Fruit fly (Drosophila melanogaster) whole organism, wandering third instar larva: ENCODE data around the gene grim.
A peak's percentile ranks its signal among the peaks of the same experiment; 100 is the strongest.

ENCODE experiments used
- Abd-B ChIP-seq: fragments of >200 bp; optimal IDR thresholded peaks from 2 replicates; lab custom pipeline; 2017; ENCODE audit warnings: missing biosample characterization, missing genetic modification characterization
- CG9705 ChIP-seq: fragments of 200-800 bp; sonication (Bioruptor generic); optimal IDR thresholded peaks from 2 replicates; lab custom pipeline; 2018; ENCODE audit warnings: missing biosample characterization, mild to moderate bottlenecking, missing genetic modification characterization
- CrebA ChIP-seq: fragments of 200-800 bp; sonication (Bioruptor generic); optimal IDR thresholded peaks from 2 replicates; lab custom pipeline; 2016; ENCODE audit warnings: missing biosample characterization, mild to moderate bottlenecking, missing genetic modification characterization, borderline replicate concordance
- Dfd ChIP-seq: fragments of >200 bp; optimal IDR thresholded peaks from 2 replicates; lab custom pipeline; 2017; ENCODE audit warnings: missing biosample characterization, missing genetic modification characterization
- Dif ChIP-seq: fragments of 200-275, 200-300 bp; sonication (Bioruptor generic); optimal IDR thresholded peaks from 2 replicates; lab custom pipeline; 2018; ENCODE audit warnings: missing biosample characterization, missing genetic modification characterization; ENCODE audit not compliant: partially characterized antibody
- Hnf4 ChIP-seq: fragments of 200-800 bp; sonication (Bioruptor generic); optimal IDR thresholded peaks from 2 replicates; lab custom pipeline; 2016; ENCODE audit warnings: missing biosample characterization, mild to moderate bottlenecking, missing genetic modification characterization
- Hr78 ChIP-seq: fragments of >200 bp; optimal IDR thresholded peaks from 2 replicates; lab custom pipeline; 2017; ENCODE audit warnings: missing biosample characterization, missing genetic modification characterization
- Hr83 ChIP-seq: fragments of 200-300 bp; sonication (Bioruptor generic); optimal IDR thresholded peaks from 2 replicates; lab custom pipeline; 2016; ENCODE audit warnings: missing biosample characterization, mild to moderate bottlenecking, missing genetic modification characterization, moderate library complexity; ENCODE audit not compliant: poor library complexity, severe bottlenecking
- Myc ChIP-seq: fragments of >200 bp; optimal IDR thresholded peaks from 2 replicates; lab custom pipeline; 2017
- N ChIP-seq: fragments of >200 bp; optimal IDR thresholded peaks from 2 replicates; lab custom pipeline; 2018; ENCODE audit warnings: missing biosample characterization, missing external identifiers, missing genetic modification characterization
- Sp1 ChIP-seq: fragments of 200-800 bp; sonication (Bioruptor generic); optimal IDR thresholded peaks from 3 replicates; lab custom pipeline; 2019; ENCODE audit warnings: missing biosample characterization, mild to moderate bottlenecking, missing genetic modification characterization, moderate library complexity
- dmrt93B ChIP-seq: fragments of 200-800 bp; sonication (Bioruptor generic); optimal IDR thresholded peaks from 2 replicates; lab custom pipeline; 2018; ENCODE audit warnings: missing biosample characterization, mild to moderate bottlenecking, missing genetic modification characterization
- ey ChIP-seq: fragments of 200-800 bp; sonication (Bioruptor generic); optimal IDR thresholded peaks from 2 replicates; lab custom pipeline; 2016; ENCODE audit warnings: missing biosample characterization, missing genetic modification characterization
- foxo ChIP-seq, 2 experiments: fragments of 200-800 bp; sonication (Bioruptor generic); optimal IDR thresholded peaks; 2 replicates in 1 of 2; 3 replicates in 1 of 2; lab custom pipeline; 2016 to 2017; ENCODE audit warnings: missing biosample characterization in 2 of 2, missing genetic modification characterization in 2 of 2
- fru ChIP-seq: fragments of 200-800 bp; sonication (Bioruptor generic); optimal IDR thresholded peaks from 3 replicates; lab custom pipeline; 2016; ENCODE audit warnings: missing biosample characterization, mild to moderate bottlenecking, missing genetic modification characterization
- h ChIP-seq: fragments of 200-800 bp; sonication (Bioruptor generic); optimal IDR thresholded peaks from 3 replicates; lab custom pipeline; 2016; ENCODE audit warnings: missing biosample characterization, mild to moderate bottlenecking, missing genetic modification characterization
- jim ChIP-seq: fragments of 175-275, 200-325 bp; sonication (Bioruptor generic); optimal IDR thresholded peaks from 2 replicates; lab custom pipeline; 2016; ENCODE audit warnings: missing biosample characterization, mild to moderate bottlenecking, missing genetic modification characterization
- lola ChIP-seq: fragments of >200 bp; optimal IDR thresholded peaks from 2 replicates; lab custom pipeline; 2017; ENCODE audit warnings: missing biosample characterization, missing genetic modification characterization
- pan ChIP-seq: fragments of >200 bp; optimal IDR thresholded peaks from 2 replicates; lab custom pipeline; 2017
- sage ChIP-seq: fragments of 200-800 bp; sonication (Bioruptor generic); optimal IDR thresholded peaks from 2 replicates; lab custom pipeline; 2016; ENCODE audit warnings: missing biosample characterization, mild to moderate bottlenecking, missing genetic modification characterization
- tai ChIP-seq: sonication (Bioruptor generic); optimal IDR thresholded peaks from 2 replicates; lab custom pipeline; 2016; ENCODE audit warnings: missing biosample characterization, missing genetic modification characterization

The grim gene

dm6 chr3L:18265543-18265942, 38.7 kb downstream of the grim start:
- TF ChIP-seq Myc (lab: Kevin White, UChicago) (no peak), ey (GFP tag; lab: Kevin White, UChicago) (no peak), Hr78 (GFP tag; lab: Kevin White, UChicago) (no peak), CrebA (GFP tag; lab: Kevin White, UChicago) (no peak), jim (GFP tag; lab: Kevin White, UChicago) (no peak), N (GFP tag; lab: Kevin White, UChicago) (no peak), Hnf4 (GFP tag; lab: Kevin White, UChicago) (no peak), CG9705 (GFP tag; lab: Kevin White, UChicago) (no peak)

dm6 chr3L:18258756-18259155, 45.5 kb downstream of the grim start:
- TF ChIP-seq fru (no peak), lola (GFP tag; lab: Kevin White, UChicago) (no peak), foxo (GFP tag; optimal IDR thresholded peaks at IDR 0.05; lab: Kevin White, UChicago) (peak in 1 of 2 experiments; percentile 18), Abd-B (GFP tag; lab: Kevin White, UChicago) (no peak), Hr83 (GFP tag; lab: Kevin White, UChicago) (no peak), Dif (GFP tag; lab: Kevin White, UChicago) (no peak), Hnf4 (GFP tag; lab: Kevin White, UChicago) (no peak)

dm6 chr3L:18257001-18257400, 47.2 kb downstream of the grim start:
- TF ChIP-seq dmrt93B (GFP tag; lab: Kevin White, UChicago) (no peak), N (GFP tag; lab: Kevin White, UChicago) (no peak), tai (GFP tag; lab: Kevin White, UChicago) (no peak), Dfd (GFP tag; lab: Kevin White, UChicago) (no peak), foxo (GFP tag; optimal IDR thresholded peaks at IDR 0.05; lab: Kevin White, UChicago) (no peak), sage (GFP tag; lab: Kevin White, UChicago) (no peak), Sp1 (no peak), pan (lab: Kevin White, UChicago) (no peak), lola (GFP tag; lab: Kevin White, UChicago) (no peak), h (no peak), Myc (lab: Kevin White, UChicago) (no peak)
